Fruit fly (Drosophila melanogaster) Kc167 (cell line): Measurements from ENCODE around the gene Ccdc114.

Source experiments
- Myc ChIP-seq: fragments of >200 bp; optimal IDR thresholded peaks from 2 replicates; lab custom pipeline; 2017; ENCODE audit warnings: missing external identifiers
- Sin3A ChIP-seq: fragments of >200 bp; optimal IDR thresholded peaks from 2 replicates; lab custom pipeline; 2018; ENCODE audit warnings: missing external identifiers
- h ChIP-seq: fragments of >200 bp; optimal IDR thresholded peaks from 3 replicates; lab custom pipeline; 2018; ENCODE audit warnings: missing external identifiers
- insv ChIP-seq: fragments of >200 bp; optimal IDR thresholded peaks from 3 replicates; lab custom pipeline; 2018; ENCODE audit warnings: missing external identifiers
- psq ChIP-seq: fragments of >200 bp; optimal IDR thresholded peaks from 2 replicates; lab custom pipeline; 2017; ENCODE audit warnings: missing external identifiers
- ttk ChIP-seq: sonication (Bioruptor generic); optimal IDR thresholded peaks from 2 replicates; lab custom pipeline; 2017; ENCODE audit warnings: missing external identifiers

The Ccdc114 gene

DNA sequence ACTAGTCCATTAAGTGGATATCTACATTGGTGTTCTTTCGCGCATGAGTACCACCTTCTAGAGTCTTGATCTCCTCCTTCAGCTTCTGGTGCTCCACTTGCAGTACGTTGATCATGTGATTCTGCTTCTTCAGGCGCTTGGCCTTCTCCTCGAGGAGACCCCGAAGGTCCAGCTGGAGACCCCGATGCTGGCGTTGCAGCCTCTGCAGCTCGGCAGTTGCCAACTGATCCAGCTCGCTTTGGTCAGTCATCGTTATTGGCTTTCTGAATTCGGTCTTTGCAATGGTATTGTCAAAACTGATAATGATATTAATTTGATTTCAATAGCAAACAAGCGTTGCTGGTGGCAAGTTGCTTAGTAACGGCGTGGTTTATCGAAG, at the start of gene Ccdc114:
Gene Ccdc114 (minus strand): TSS at position 347 of the 379 bp plus-strand sequence.
- TF ChIP-seq h (lab: Kevin White, UChicago): no peak
- no peak for TF ChIP-seq insv (lab: Kevin White, UChicago)
- TF ChIP-seq ttk (lab: Kevin White, UChicago): no peak
- TF ChIP-seq Myc (lab: Kevin White, UChicago): no peak
- TF ChIP-seq Sin3A (lab: Kevin White, UChicago): no peak
- TF ChIP-seq psq (lab: Kevin White, UChicago): no peak

DNA sequence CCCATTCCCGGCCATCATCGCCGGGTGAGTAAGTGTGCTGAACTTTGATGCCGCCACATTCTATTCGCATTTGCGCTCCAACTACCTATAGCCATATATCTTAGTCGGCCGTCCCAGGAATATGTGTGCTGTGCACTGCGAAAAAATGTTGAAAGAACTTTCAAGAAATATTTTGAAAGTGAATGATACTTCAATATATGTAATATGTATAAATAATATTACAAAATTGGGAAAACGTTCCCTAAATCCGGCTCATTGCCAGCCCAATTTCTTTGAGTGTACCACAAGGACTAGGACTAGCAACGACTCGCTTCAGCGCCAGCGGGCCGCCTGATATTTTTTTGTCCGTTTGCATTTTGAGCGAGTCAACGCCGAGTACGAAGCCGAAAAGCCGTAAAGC, 48.7 kb upstream of the Ccdc114 start:
- no peak for TF ChIP-seq Sin3A (lab: Kevin White, UChicago)
- no peak for TF ChIP-seq h (lab: Kevin White, UChicago)
- TF ChIP-seq ttk (lab: Kevin White, UChicago): no peak

- TF ChIP-seq Myc (lab: Kevin White, UChicago) (no peak), ttk (lab: Kevin White, UChicago) (no peak), insv (lab: Kevin White, UChicago) (no peak), psq (lab: Kevin White, UChicago) (no peak), h (lab: Kevin White, UChicago) (no peak), Sin3A (lab: Kevin White, UChicago) (no peak)
Measured at dm6 chr3R:16672213-16672706, 47.7 kb upstream of the Ccdc114 start.

dm6 chr3R:16664144-16664825, 39.8 kb upstream of the Ccdc114 start:
- TF ChIP-seq Sin3A (lab: Kevin White, UChicago) (no peak), ttk (lab: Kevin White, UChicago) (no peak), insv (lab: Kevin White, UChicago) (no peak), h (lab: Kevin White, UChicago) (no peak), Myc (lab: Kevin White, UChicago) (no peak), psq (lab: Kevin White, UChicago) (no peak)

dm6 chr3R:16661693-16662092, 37.2 kb upstream of the Ccdc114 start:
- TF ChIP-seq Sin3A (lab: Kevin White, UChicago) (no peak), insv (lab: Kevin White, UChicago) (no peak), ttk (lab: Kevin White, UChicago) (no peak), psq (lab: Kevin White, UChicago) (no peak), h (lab: Kevin White, UChicago) (no peak), Myc (lab: Kevin White, UChicago) (no peak)

DNA sequence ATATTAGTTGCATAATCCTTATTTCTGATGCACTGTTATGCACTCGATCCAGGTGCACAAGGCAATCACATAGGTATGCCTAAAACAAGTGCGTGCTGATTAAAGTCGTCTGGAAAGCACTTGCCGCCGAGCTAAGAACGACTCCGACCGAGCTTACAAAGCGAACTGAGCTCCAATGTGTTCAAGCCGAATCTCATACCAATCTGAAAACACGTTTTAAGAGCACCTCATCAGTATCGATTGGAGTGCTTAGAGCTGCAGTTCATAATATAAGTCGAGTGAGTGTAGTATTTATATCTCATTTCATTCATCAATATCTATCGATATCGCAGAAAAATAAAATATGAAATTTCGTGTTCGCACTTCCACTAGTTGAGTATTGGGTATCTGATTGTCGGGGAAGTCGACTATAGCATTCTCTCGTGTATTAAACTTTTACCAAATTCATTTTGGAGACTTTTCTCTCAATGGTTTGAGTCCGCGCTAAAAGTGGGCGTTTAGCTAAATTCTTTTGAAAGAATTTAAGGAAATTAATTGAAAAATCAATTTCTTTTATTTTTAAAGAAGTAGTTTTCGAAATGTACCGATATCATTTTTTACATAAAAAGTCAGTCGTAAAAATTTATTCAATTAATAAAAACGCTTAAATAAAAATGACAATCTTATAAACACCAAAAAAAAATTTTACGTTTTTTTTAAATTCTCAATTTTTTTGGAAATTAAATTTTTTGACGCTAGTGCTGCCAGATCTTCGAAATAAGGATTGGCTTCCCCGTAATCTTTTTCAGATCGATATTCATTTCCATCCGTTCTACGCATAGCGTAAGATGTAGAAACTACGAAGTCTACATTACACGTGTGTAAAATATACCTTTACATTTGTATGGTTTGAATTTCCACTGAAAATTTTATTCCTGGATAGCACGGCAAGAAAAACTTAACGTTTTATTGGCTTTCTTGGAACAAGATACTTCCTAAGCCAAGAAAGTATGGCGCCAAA, 31.3 kb upstream of the Ccdc114 start, which contains the start of gene modSP:
Gene modSP (minus strand): TSS at position 169 of the 1,000 bp plus-strand sequence.
- no peak for TF ChIP-seq psq (lab: Kevin White, UChicago)
- TF ChIP-seq Sin3A (lab: Kevin White, UChicago): no peak
- TF ChIP-seq h (lab: Kevin White, UChicago): no peak
- no peak for TF ChIP-seq ttk (lab: Kevin White, UChicago)

dm6 chr3R:16655000-16655493, 30.5 kb upstream of the Ccdc114 start:
- TF ChIP-seq ttk (lab: Kevin White, UChicago) (no peak), Sin3A (lab: Kevin White, UChicago) (no peak), h (lab: Kevin White, UChicago) (no peak), Myc (lab: Kevin White, UChicago) (no peak), psq (lab: Kevin White, UChicago) (no peak), insv (lab: Kevin White, UChicago) (no peak)

DNA sequence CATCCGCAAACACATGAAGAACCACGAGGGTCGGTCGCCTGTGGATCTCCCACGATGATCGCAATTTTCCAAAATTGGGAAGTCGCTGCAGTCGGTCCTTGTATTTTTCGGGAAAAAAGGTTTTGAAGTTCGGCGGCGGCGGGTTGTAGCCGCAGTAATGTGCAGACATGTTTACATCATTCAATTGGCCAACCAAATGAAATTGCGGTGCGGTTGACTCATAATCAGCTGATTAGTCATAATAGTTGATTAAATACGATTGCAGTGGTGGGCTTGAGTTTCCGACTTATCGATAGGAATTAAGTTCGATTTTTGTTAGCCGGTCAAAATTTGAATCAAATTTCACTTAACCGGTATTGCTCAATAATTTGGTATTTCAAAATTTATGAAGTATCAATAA, 27.6 kb upstream of the Ccdc114 start, which contains the start of gene CG14907:
Gene CG14907 (minus strand): TSS at position 229 of the 400 bp plus-strand sequence.
- TF ChIP-seq Myc (lab: Kevin White, UChicago) (no peak), Sin3A (lab: Kevin White, UChicago) (no peak), ttk (lab: Kevin White, UChicago) (no peak), insv (lab: Kevin White, UChicago) (no peak), psq (lab: Kevin White, UChicago) (no peak)

DNA sequence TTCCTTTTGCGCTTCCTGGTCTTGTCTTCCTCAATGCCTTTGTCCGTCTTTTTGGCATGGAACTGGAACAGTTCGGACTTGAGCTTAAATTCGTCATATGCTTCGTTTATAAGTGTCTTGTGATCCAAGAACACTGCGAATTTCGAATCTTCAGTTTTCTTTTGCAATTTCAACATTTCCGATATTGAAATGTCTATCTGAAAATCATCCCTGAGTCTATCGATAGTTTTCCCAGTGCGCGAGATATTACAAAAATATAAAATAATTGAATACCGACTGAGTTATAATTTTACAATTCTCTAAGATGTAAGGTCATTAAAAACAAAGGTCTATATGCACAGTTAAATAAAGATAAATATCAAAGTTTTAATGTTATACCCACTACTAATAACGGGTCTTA, 26.4 kb upstream of the Ccdc114 start, which contains the start of gene Mettl4:
Gene Mettl4 (minus strand): TSS at position 208 of the 400 bp plus-strand sequence.
- no peak for TF ChIP-seq psq (lab: Kevin White, UChicago)
- no peak for TF ChIP-seq ttk (lab: Kevin White, UChicago)
- no peak for TF ChIP-seq Myc (lab: Kevin White, UChicago)
- TF ChIP-seq h (lab: Kevin White, UChicago): no peak
- TF ChIP-seq insv (lab: Kevin White, UChicago): no peak
- TF ChIP-seq Sin3A (lab: Kevin White, UChicago): no peak

- TF ChIP-seq Myc (lab: Kevin White, UChicago): no peak
- TF ChIP-seq ttk (lab: Kevin White, UChicago): no peak
- no peak for TF ChIP-seq insv (lab: Kevin White, UChicago)
- no peak for TF ChIP-seq h (lab: Kevin White, UChicago)
- no peak for TF ChIP-seq Sin3A (lab: Kevin White, UChicago)
- TF ChIP-seq psq (lab: Kevin White, UChicago): no peak
Measured at dm6 chr3R:16649282-16649681, 24.8 kb upstream of the Ccdc114 start.

- TF ChIP-seq insv (lab: Kevin White, UChicago): no peak
- TF ChIP-seq Myc (lab: Kevin White, UChicago): no peak
- no peak for TF ChIP-seq ttk (lab: Kevin White, UChicago)
- no peak for TF ChIP-seq psq (lab: Kevin White, UChicago)
- no peak for TF ChIP-seq h (lab: Kevin White, UChicago)
- TF ChIP-seq Sin3A (lab: Kevin White, UChicago): no peak
Measured at dm6 chr3R:16647716-16648016, 23.1 kb upstream of the Ccdc114 start.
